Worm (Caenorhabditis elegans) whole organism, L4/young adult: ENCODE results near the gene srh-245.

ENCODE experiments used
- W03F9.2 ChIP-seq: fragments of 150-350 bp; optimal IDR thresholded peaks from 2 replicates; lab custom pipeline; 2014; ENCODE audit warnings: missing biosample characterization, missing genetic modification characterization
- him-1 ChIP-seq: sonication (generic microtip); optimal IDR thresholded peaks from 2 replicates; lab custom pipeline; 2016; ENCODE audit warnings: missing genotype, missing genetic modification reagents, missing genetic modification characterization, missing compliant biosample characterization

DNA sequence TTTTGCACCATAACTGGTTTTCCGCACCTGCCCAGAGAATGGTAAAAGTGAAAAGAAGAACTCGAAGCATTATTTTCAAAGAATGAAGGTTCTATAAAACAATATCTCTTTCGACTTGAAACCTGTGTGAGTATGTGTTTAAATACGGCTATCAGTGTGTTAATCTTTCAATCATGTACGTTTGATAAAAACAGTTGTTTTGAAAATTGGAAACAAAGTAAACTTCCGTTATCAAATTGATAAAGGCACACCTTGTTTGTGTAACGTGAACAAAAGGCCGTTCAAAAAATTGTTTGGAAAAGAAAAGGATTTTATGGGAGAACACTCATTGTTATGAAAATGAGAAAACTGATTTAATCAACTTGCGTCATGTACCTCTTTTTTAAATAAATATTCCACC is 29.4 kb downstream of the srh-245 start, which contains the start of gene F48G7.7:
- TF ChIP-seq W03F9.2 (tag; lab: Kevin White, UChicago) (no peak), him-1 (tag; lab: Kevin White, UChicago) (no peak)
